Worm (Caenorhabditis elegans): ENCODE data around the gene fib-1.

The fib-1 gene

DNA sequence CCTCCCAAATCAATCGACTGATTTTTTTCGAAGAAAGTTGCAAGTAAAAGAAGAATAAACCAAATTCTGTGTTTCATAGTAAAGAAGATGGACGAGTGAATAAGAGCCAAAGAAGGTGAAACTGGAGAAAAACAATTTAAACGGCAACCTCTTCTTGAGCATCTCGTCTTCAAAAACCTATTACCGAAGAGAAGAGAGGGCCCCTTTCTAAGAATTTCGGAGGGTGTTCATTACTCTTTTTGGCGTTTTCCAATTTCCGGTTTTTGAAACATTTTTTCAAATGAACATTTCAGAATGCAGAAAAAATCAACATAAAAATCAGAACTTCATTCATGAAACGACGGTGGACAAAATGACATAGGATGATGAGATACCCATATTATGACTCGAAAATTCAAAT lies 9.5 kb upstream of the fib-1 start, which contains the start of gene nmr-2:
TSS of gene nmr-2 (minus strand) at position 101 of the 400 bp plus-strand sequence.
- TF ChIP-seq ceh-9 (tag; optimal IDR thresholded peaks at IDR 0.05), result no peak
- no peak for TF ChIP-seq fax-1 (tag; optimal IDR thresholded peaks at IDR 0.05)
- no peak for TF ChIP-seq eyg-1 (tag; optimal IDR thresholded peaks at IDR 0.05)
- TF ChIP-seq pat-9 (tag; optimal IDR thresholded peaks at IDR 0.05), result no peak
- TF ChIP-seq pros-1 (tag; optimal IDR thresholded peaks at IDR 0.05), result no peak
- no peak for TF ChIP-seq dmd-4 (tag; optimal IDR thresholded peaks at IDR 0.05; ENCODE audit: borderline replicate concordance)
- no peak for TF ChIP-seq nfya-1 (tag; optimal IDR thresholded peaks at IDR 0.05)
- no peak for TF ChIP-seq ama-1 (optimal IDR thresholded peaks at IDR 0.05)
- TF ChIP-seq zip-5 (tag; optimal IDR thresholded peaks at IDR 0.05), result no peak
- no peak for TF ChIP-seq ets-4 (tag; optimal IDR thresholded peaks at IDR 0.05)
- no peak for TF ChIP-seq elt-2 (tag; optimal IDR thresholded peaks at IDR 0.05)
- TF ChIP-seq che-1 (tag; optimal IDR thresholded peaks at IDR 0.05), result no peak
- TF ChIP-seq pag-3 (tag; optimal IDR thresholded peaks at IDR 0.05; ENCODE audit: borderline replicate concordance), result no peak
- TF ChIP-seq unc-3 (GFP tag; conservative IDR thresholded peaks at IDR 0.05), result no peak
- no peak for TF ChIP-seq unc-3 (tag; optimal IDR thresholded peaks at IDR 0.05)
- TF ChIP-seq madf-2 (tag; optimal IDR thresholded peaks at IDR 0.05), result no peak
- TF ChIP-seq ceh-6 (GFP tag; optimal IDR thresholded peaks at IDR 0.05), result no peak
- TF ChIP-seq hlh-15 (tag; optimal IDR thresholded peaks at IDR 0.05), result no peak
- no peak for TF ChIP-seq ceh-45 (GFP tag; IDR thresholded peaks at IDR 0.05)

ce11 chrV:15004800-15005199 lies 2.8 kb upstream of the fib-1 start, which contains the start of gene hrde-2:
Gene hrde-2, plus strand, starts transcription at chrV:15005100.
- TF ChIP-seq ceh-30 (tag; optimal IDR thresholded peaks at IDR 0.05) (no peak), ceh-9 (tag; optimal IDR thresholded peaks at IDR 0.05) (no peak), hlh-30 (tag; optimal IDR thresholded peaks at IDR 0.05; ENCODE audit: insufficient read depth) (no peak), pag-3 (tag; optimal IDR thresholded peaks at IDR 0.05; ENCODE audit: borderline replicate concordance) (no peak), hlh-6 (tag; optimal IDR thresholded peaks at IDR 0.05) (no peak)

- TF ChIP-seq ceh-9 (tag; optimal IDR thresholded peaks at IDR 0.05) (no peak), K02D7.2 (tag; optimal IDR thresholded peaks at IDR 0.05) (no peak), tbx-7 (tag; optimal IDR thresholded peaks at IDR 0.05) (no peak), ceh-31 (tag; optimal IDR thresholded peaks at IDR 0.05) (no peak), syd-9 (tag; optimal IDR thresholded peaks at IDR 0.05) (no peak), hlh-13 (GFP tag; optimal IDR thresholded peaks at IDR 0.05) (no peak), hlh-30 (tag; optimal IDR thresholded peaks at IDR 0.05; ENCODE audit: insufficient read depth) (no peak), lin-11 (tag; optimal IDR thresholded peaks at IDR 0.05) (no peak), ttx-3 (tag; optimal IDR thresholded peaks at IDR 0.05) (no peak), pha-4 (tag; optimal IDR thresholded peaks at IDR 0.05) (no peak), fkh-10 (GFP tag; optimal IDR thresholded peaks at IDR 0.05) (no peak), ceh-30 (tag; optimal IDR thresholded peaks at IDR 0.05) (no peak), C38D4.7 (GFP tag; optimal IDR thresholded peaks at IDR 0.05) (no peak)
Observed at ce11 chrV:15001536-15001935, 487 bp downstream of the fib-1 start.

- no peak for TF ChIP-seq ref-2 (tag; optimal IDR thresholded peaks at IDR 0.05)
- no peak for TF ChIP-seq Y22D7AL.16 (tag; optimal IDR thresholded peaks at IDR 0.05)
- no peak for TF ChIP-seq odd-2 (tag; optimal IDR thresholded peaks at IDR 0.05)
- TF ChIP-seq lin-11 (tag; optimal IDR thresholded peaks at IDR 0.05), result no peak
- no peak for TF ChIP-seq ceh-18 (tag; optimal IDR thresholded peaks at IDR 0.05)
- no peak for TF ChIP-seq dmd-4 (tag; optimal IDR thresholded peaks at IDR 0.05; ENCODE audit: borderline replicate concordance)
- TF ChIP-seq tbx-7 (tag; optimal IDR thresholded peaks at IDR 0.05), result no peak
- no peak for TF ChIP-seq ceh-30 (tag; optimal IDR thresholded peaks at IDR 0.05)
- TF ChIP-seq pha-4 (tag; optimal IDR thresholded peaks at IDR 0.05), result no peak
- no peak for TF ChIP-seq syd-9 (tag; optimal IDR thresholded peaks at IDR 0.05)
- no peak for TF ChIP-seq sox-4 (tag; optimal IDR thresholded peaks at IDR 0.05)
Observed at ce11 chrV:15000055-15000704, 1.8 kb downstream of the fib-1 start, which contains the start of gene rps-16. Gene rps-16, minus strand, starts transcription at chrV:15000541.

All from whole organism, late embryonic.